Fruit fly (Drosophila melanogaster) whole organism, embryonic: ENCODE measurements around the gene CG15155.

ENCODE experiments used
- Abd-B ChIP-seq: fragments of 200-800 bp; sonication (Bioruptor generic); optimal IDR thresholded peaks from 2 replicates; lab custom pipeline; 2018; ENCODE audit warnings: missing biosample characterization, mild to moderate bottlenecking, missing genetic modification characterization, moderate library complexity
- Ada2b ChIP-seq: fragments of 200-800 bp; sonication (Bioruptor generic); IDR thresholded peaks from 2 replicates; pipeline ENCODE4 v1.3.6; 2022; ENCODE audit warnings: missing biosample characterization, missing genetic modification characterization
- Antp ChIP-seq: fragments of 200-800 bp; sonication (Bioruptor generic); optimal IDR thresholded peaks from 3 replicates; lab custom pipeline; 2016; ENCODE audit warnings: missing biosample characterization, missing genetic modification characterization
- Atf-2 ChIP-seq: fragments of 200-800 bp; sonication (Bioruptor generic); optimal IDR thresholded peaks from 2 replicates; lab custom pipeline; 2016; ENCODE audit warnings: missing biosample characterization, missing genetic modification characterization
- C15 ChIP-seq: fragments of 200-800 bp; sonication (Bioruptor generic); IDR thresholded peaks from 3 replicates; pipeline ENCODE4 v1.3.6; 2022; ENCODE audit warnings: missing biosample characterization, missing genetic modification characterization
- CG11093 ChIP-seq: fragments of 200-800 bp; sonication (Bioruptor generic); IDR thresholded peaks from 3 replicates; pipeline ENCODE4 v1.3.6; 2022; ENCODE audit warnings: missing biosample characterization, missing genetic modification characterization
- CG11723 ChIP-seq: fragments of 200-800 bp; sonication (Bioruptor generic); optimal IDR thresholded peaks from 2 replicates; lab custom pipeline; 2017; ENCODE audit warnings: missing biosample characterization, mild to moderate bottlenecking, missing genetic modification characterization
- CG13296 ChIP-seq: fragments of 200-800 bp; sonication (Bioruptor generic); optimal IDR thresholded peaks from 3 replicates; lab custom pipeline; 2018; ENCODE audit warnings: missing biosample characterization, mild to moderate bottlenecking, missing genetic modification characterization
- CG14965 ChIP-seq: fragments of 200-800 bp; sonication (Bioruptor generic); optimal IDR thresholded peaks from 2 replicates; lab custom pipeline; 2016; ENCODE audit warnings: missing biosample characterization, missing genetic modification characterization, borderline replicate concordance
- CG15011 ChIP-seq: fragments of 200-800 bp; sonication (Bioruptor generic); optimal IDR thresholded peaks from 3 replicates; lab custom pipeline; 2018; ENCODE audit warnings: missing biosample characterization, mild to moderate bottlenecking, missing genetic modification characterization
- CG16863 ChIP-seq: fragments of 200-800 bp; sonication (Bioruptor generic); optimal IDR thresholded peaks from 3 replicates; lab custom pipeline; 2016; ENCODE audit warnings: missing biosample characterization, missing genetic modification characterization
- CG1832 ChIP-seq: fragments of 200-800 bp; sonication (Bioruptor generic); optimal IDR thresholded peaks from 2 replicates; lab custom pipeline; 2017; ENCODE audit warnings: missing biosample characterization, mild to moderate bottlenecking, missing genetic modification characterization, inconsistent platforms
- CG18619 ChIP-seq: fragments of 200-800 bp; sonication (Bioruptor generic); optimal IDR thresholded peaks from 3 replicates; lab custom pipeline; 2017; ENCODE audit warnings: missing biosample characterization, mild to moderate bottlenecking, missing genetic modification characterization
- CG2875 ChIP-seq: fragments of 200-800 bp; sonication (Bioruptor generic); optimal IDR thresholded peaks from 2 replicates; lab custom pipeline; 2017; ENCODE audit warnings: missing biosample characterization, mild to moderate bottlenecking, missing genetic modification characterization, missing genetic modification reagents
- CG31441 ChIP-seq: fragments of 200-800 bp; sonication (Bioruptor generic); IDR thresholded peaks from 2 replicates; pipeline ENCODE4 v1.3.6; 2022; ENCODE audit warnings: missing biosample characterization, missing genetic modification characterization
- CG3726 ChIP-seq: fragments of 200-800 bp; sonication (Bioruptor generic); IDR thresholded peaks from 3 replicates; pipeline ENCODE4, ENCODE4 v1.3.6; 2022; ENCODE audit warnings: missing biosample characterization, missing genetic modification characterization
- CG42726 ChIP-seq: fragments of 200-800 bp; sonication (Bioruptor generic); IDR thresholded peaks from 2 replicates; pipeline ENCODE4 v1.3.6; 2022; ENCODE audit warnings: missing biosample characterization, missing genetic modification characterization; ENCODE audit not compliant: partially characterized antibody
- CG43689 ChIP-seq: fragments of 200-800 bp; sonication (Bioruptor generic); IDR thresholded peaks from 2 replicates; pipeline ENCODE4 v1.3.6; 2022; ENCODE audit warnings: missing biosample characterization, missing genetic modification characterization
- CG6654 ChIP-seq: fragments of 200-800 bp; sonication (Bioruptor generic); optimal IDR thresholded peaks from 2 replicates; lab custom pipeline; 2017; ENCODE audit warnings: missing biosample characterization, mild to moderate bottlenecking, missing genetic modification characterization
- CG8281 ChIP-seq: fragments of 200-800 bp; sonication (Bioruptor generic); optimal IDR thresholded peaks from 2 replicates; lab custom pipeline; 2018; ENCODE audit warnings: missing biosample characterization, mild to moderate bottlenecking, missing genetic modification characterization, moderate library complexity
- CG9727 ChIP-seq: fragments of 200-800 bp; sonication (Bioruptor generic); optimal IDR thresholded peaks from 3 replicates; lab custom pipeline; 2017; ENCODE audit warnings: missing biosample characterization, mild to moderate bottlenecking, missing genetic modification characterization
- CHES-1-like ChIP-seq: fragments of 200-800 bp; sonication (Bioruptor generic); optimal IDR thresholded peaks from 2 replicates; lab custom pipeline; 2016; ENCODE audit warnings: missing biosample characterization, missing genetic modification characterization
- CkIIα-i1 ChIP-seq: fragments of 200-800 bp; sonication (Bioruptor generic); IDR thresholded peaks from 2 replicates; pipeline ENCODE4 v1.3.6; 2022; ENCODE audit warnings: missing biosample characterization, missing genetic modification characterization
- E2f2 ChIP-seq: fragments of 200-800 bp; sonication (Bioruptor generic); IDR thresholded peaks from 2 replicates; pipeline ENCODE4 v1.3.6; 2022; ENCODE audit warnings: missing biosample characterization, missing genetic modification characterization
- Ets97D ChIP-seq: fragments of 200-800 bp; sonication (Bioruptor generic); optimal IDR thresholded peaks from 3 replicates; lab custom pipeline; 2016; ENCODE audit warnings: missing biosample characterization, missing genetic modification characterization
- HLH4C ChIP-seq: fragments of 200-800 bp; sonication (Bioruptor generic); IDR thresholded peaks from 3 replicates; pipeline ENCODE4 v1.3.6; 2022; ENCODE audit warnings: missing biosample characterization, missing genetic modification characterization; ENCODE audit not compliant: partially characterized antibody
- Hmr ChIP-seq: fragments of 200-800 bp; sonication (Bioruptor generic); optimal IDR thresholded peaks from 3 replicates; lab custom pipeline; 2017; ENCODE audit warnings: mild to moderate bottlenecking, missing biosample characterization, missing genetic modification reagents, missing genetic modification characterization
- Hr51 ChIP-seq, 2 experiments: fragments of 200-800 bp; sonication (Bioruptor generic); optimal IDR thresholded peaks; 2 replicates in 1 of 2; 3 replicates in 1 of 2; lab custom pipeline; 2016 to 2018; ENCODE audit warnings: missing biosample characterization in 2 of 2, missing genetic modification characterization in 2 of 2, mild to moderate bottlenecking in 1 of 2, moderate library complexity in 1 of 2
- Lim3 ChIP-seq: fragments of 200-800 bp; sonication (Bioruptor generic); IDR thresholded peaks from 2 replicates; pipeline ENCODE4 v1.3.6; 2022; ENCODE audit warnings: missing biosample characterization, missing genetic modification characterization
- Med ChIP-seq: fragments of 200-800 bp; sonication (Bioruptor generic); peaks from one replicate; lab custom pipeline; 2016; ENCODE audit warnings: missing biosample characterization, missing genetic modification characterization, mild to moderate bottlenecking, inconsistent platforms, moderate library complexity
- NC2β ChIP-seq: fragments of 200-800 bp; sonication (Bioruptor generic); optimal IDR thresholded peaks from 2 replicates; lab custom pipeline; 2016; ENCODE audit warnings: missing biosample characterization, missing genetic modification characterization
- Nf-YB ChIP-seq: fragments of 200-800 bp; sonication (Bioruptor generic); optimal IDR thresholded peaks from 3 replicates; lab custom pipeline; 2019; ENCODE audit warnings: missing biosample characterization, mild to moderate bottlenecking, missing genetic modification characterization, moderate library complexity
- Oaz ChIP-seq: fragments of 200-800 bp; sonication (Bioruptor generic); IDR thresholded peaks from 2 replicates; pipeline ENCODE4 v1.3.6; 2022; ENCODE audit warnings: missing biosample characterization, missing genetic modification characterization
- Pdp1 ChIP-seq, 2 experiments: fragments of 200-800 bp; sonication (Bioruptor generic); optimal IDR thresholded peaks; 3 replicates each; lab custom pipeline; 2016; ENCODE audit warnings: missing biosample characterization in 2 of 2, missing genetic modification characterization in 2 of 2, mild to moderate bottlenecking in 1 of 2, moderate library complexity in 1 of 2
- bcd ChIP-seq: fragments of 200-800 bp; sonication (Bioruptor generic); optimal IDR thresholded peaks from 2 replicates; lab custom pipeline; 2017; ENCODE audit warnings: missing biosample characterization, mild to moderate bottlenecking, missing genetic modification characterization
- caup ChIP-seq: fragments of 200-800 bp; sonication (Bioruptor generic); optimal IDR thresholded peaks from 3 replicates; lab custom pipeline; 2017; ENCODE audit warnings: missing biosample characterization, mild to moderate bottlenecking, missing genetic modification characterization, moderate library complexity; ENCODE audit not compliant: severe bottlenecking
- chinmo ChIP-seq: fragments of 200-800 bp; sonication (Bioruptor generic); IDR thresholded peaks from 4 replicates; pipeline ENCODE4 v1.3.6; 2022; ENCODE audit warnings: missing biosample characterization, missing genetic modification characterization; ENCODE audit not compliant: partially characterized antibody
- dati ChIP-seq: fragments of 200-800 bp; sonication (Bioruptor generic); IDR thresholded peaks from 2 replicates; pipeline ENCODE4 v1.3.6; 2022; ENCODE audit warnings: missing biosample characterization, missing genetic modification characterization
- dpn ChIP-seq, 2 experiments: fragments of 200-800 bp; sonication (Bioruptor generic); optimal IDR thresholded peaks; 3 replicates each; lab custom pipeline; 2016; ENCODE audit warnings: missing biosample characterization in 2 of 2, missing genetic modification characterization in 2 of 2
- esg ChIP-seq: fragments of 200-800 bp; sonication (Bioruptor generic); conservative IDR thresholded peaks from 2 replicates; pipeline ENCODE4 v1.3.6; 2022; ENCODE audit warnings: missing biosample characterization, missing genetic modification characterization
- odd ChIP-seq: fragments of 200-800 bp; sonication (Bioruptor generic); optimal IDR thresholded peaks from 2 replicates; lab custom pipeline; 2017; ENCODE audit warnings: missing biosample characterization, mild to moderate bottlenecking, missing genetic modification characterization
- ranshi ChIP-seq: fragments of 200-800 bp; sonication (Bioruptor generic); IDR thresholded peaks from 2 replicates; pipeline ENCODE4 v1.3.6; 2022; ENCODE audit warnings: missing biosample characterization, missing genetic modification characterization
- sna ChIP-seq: fragments of 200-800 bp; sonication (Bioruptor generic); IDR thresholded peaks from 2 replicates; pipeline ENCODE4 v1.3.6; 2022; ENCODE audit warnings: missing biosample characterization, missing genetic modification characterization; ENCODE audit not compliant: partially characterized antibody
- stc ChIP-seq: fragments of 200-800 bp; sonication (Bioruptor generic); IDR thresholded peaks from 2 replicates; pipeline ENCODE4 v1.3.6; 2022; ENCODE audit warnings: missing biosample characterization, missing genetic modification characterization
- tll ChIP-seq, 2 experiments: fragments of 200-800 bp in 1 of 2; fragments of >200 bp in 1 of 2; sonication (Bioruptor generic) in 1 of 2; optimal IDR thresholded peaks; 2 replicates each; lab custom pipeline; 2017 to 2019; ENCODE audit warnings: missing biosample characterization in 2 of 2, missing genetic modification characterization in 2 of 2, mild to moderate bottlenecking in 1 of 2, moderate library complexity in 1 of 2
- tup ChIP-seq: fragments of 200-800 bp; sonication (Bioruptor generic); optimal IDR thresholded peaks from 2 replicates; lab custom pipeline; 2016; ENCODE audit warnings: missing biosample characterization, mild to moderate bottlenecking, missing genetic modification characterization, moderate library complexity
- vfl ChIP-seq: fragments of 200-800 bp; sonication (Bioruptor generic); optimal IDR thresholded peaks from 2 replicates; lab custom pipeline; 2016; ENCODE audit warnings: missing biosample characterization, missing genetic modification characterization
- wdn ChIP-seq: fragments of 200-800 bp; sonication (Bioruptor generic); IDR thresholded peaks from 2 replicates; pipeline ENCODE4 v1.3.6; 2022; ENCODE audit warnings: missing biosample characterization, missing genetic modification characterization
- zfh2 ChIP-seq: fragments of 200-800 bp; sonication (Bioruptor generic); optimal IDR thresholded peaks from 2 replicates; lab custom pipeline; 2016; ENCODE audit warnings: missing biosample characterization, missing genetic modification characterization

CG15155 gene

DNA sequence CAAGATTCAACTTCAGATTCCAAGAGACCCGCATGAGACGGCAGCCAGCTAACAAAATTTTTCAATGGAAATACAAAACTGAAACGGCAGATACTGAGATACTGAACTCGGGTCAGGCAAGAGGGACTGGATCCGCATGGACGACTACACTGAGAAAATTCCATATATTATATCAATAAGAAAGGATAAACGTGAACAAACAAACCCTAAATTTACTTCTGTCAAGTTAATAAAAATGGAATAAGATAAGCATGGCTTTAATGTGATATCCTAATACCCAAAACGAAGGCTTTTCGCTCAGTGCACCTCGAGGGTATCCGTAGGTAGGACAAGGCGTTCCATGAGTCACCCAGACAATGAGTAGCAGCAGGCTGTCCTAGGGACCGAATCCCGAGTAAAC lies 9.4 kb upstream of the CG15155 start (continued):
- TF ChIP-seq Hr51 (GFP tag; optimal IDR thresholded peaks at IDR 0.05; lab: Kevin White, UChicago) (peak; percentile 76 to 91), caup (GFP tag; lab: Kevin White, UChicago) (peak; percentile 75), NC2β (GFP tag; lab: Kevin White, UChicago) (peak; percentile 91), CG9727 (GFP tag; lab: Kevin White, UChicago) (peak; percentile 98), tup (GFP tag; lab: Kevin White, UChicago) (peak; percentile 79), Med (peak; percentile 97), Hmr (GFP tag; lab: Kevin White, UChicago) (peak; percentile 65), C15 (GFP tag; lab: Robert Waterston, UW) (peak; percentile 49; the same call in 1 of the 3 replicates), CG14965 (GFP tag; lab: Kevin White, UChicago) (peak; percentile 74), CG1832 (GFP tag; lab: Kevin White, UChicago) (no peak), CG42726 (GFP tag; lab: Robert Waterston, UW) (no peak), CHES-1-like (GFP tag; lab: Kevin White, UChicago) (peak; percentile 83), CG3726 (GFP tag; lab: Robert Waterston, UW) (peak; percentile 81; the same call in 2 of the 3 replicates), CkIIα-i1 (GFP tag; lab: Robert Waterston, UW) (no peak), vfl (GFP tag; lab: Kevin White, UChicago) (peak; percentile 82), dati (GFP tag; lab: Robert Waterston, UW) (peak; percentile 47; the same call in 1 of the 2 replicates), CG11093 (GFP tag; lab: Robert Waterston, UW) (peak; percentile 76), CG31441 (GFP tag; lab: Robert Waterston, UW) (peak; percentile 86), wdn (GFP tag; lab: Robert Waterston, UW) (peak; percentile 61; the same call in 1 of the 2 replicates), zfh2 (GFP tag; lab: Kevin White, UChicago) (peak; percentile 71), CG15011 (peak; percentile 68), sna (no peak), CG43689 (GFP tag; lab: Robert Waterston, UW) (no peak), CG11723 (GFP tag; lab: Kevin White, UChicago) (peak; percentile 57), CG13296 (GFP tag; lab: Kevin White, UChicago) (peak; percentile 3), odd (GFP tag; lab: Kevin White, UChicago) (peak; percentile 65), Atf-2 (GFP tag; lab: Kevin White, UChicago) (peak; percentile 80), Abd-B (GFP tag; lab: Kevin White, UChicago) (peak; percentile 77), CG8281 (tag; lab: Kevin White, UChicago) (peak; percentile 54), Ets97D (peak; percentile 42), Lim3 (no peak), dpn (GFP tag; optimal IDR thresholded peaks at IDR 0.05; lab: Kevin White, UChicago) (peak; percentile 85 to 90), esg (peak; percentile 64), E2f2 (GFP tag; lab: Robert Waterston, UW) (peak; percentile 47; the same call in 1 of the 2 replicates), tll (GFP tag; optimal IDR thresholded peaks at IDR 0.05; lab: Kevin White, UChicago) (peak in 1 of 2 experiments; percentile 74), CG16863 (GFP tag; lab: Kevin White, UChicago) (peak; percentile 83), HLH4C (GFP tag; lab: Robert Waterston, UW) (no peak), CG18619 (GFP tag; lab: Kevin White, UChicago) (peak; percentile 63), CG6654 (peak; percentile 57), CG2875 (peak; percentile 81), Antp (GFP tag; lab: Kevin White, UChicago) (peak; percentile 84), chinmo (GFP tag; lab: Robert Waterston, UW) (no peak), stc (GFP tag; lab: Robert Waterston, UW) (peak; percentile 45; the same call in 1 of the 2 replicates), Nf-YB (GFP tag; lab: Kevin White, UChicago) (peak; percentile 65), ranshi (peak; percentile 79; the same call in 1 of the 2 replicates), Ada2b (GFP tag; lab: Robert Waterston, UW) (peak; percentile 78), Pdp1 (GFP tag; optimal IDR thresholded peaks at IDR 0.05; lab: Kevin White, UChicago) (peak; percentile 84 to 86), bcd (GFP tag; lab: Kevin White, UChicago) (peak; percentile 84), Oaz (GFP tag; lab: Robert Waterston, UW) (peak; percentile 49; the same call in 1 of the 2 replicates)
